Worm (Caenorhabditis elegans) whole organism, early embryonic: ENCODE results near the gene srv-27.

Source experiments
- F13C5.2 ChIP-seq: sonication (generic microtip); optimal IDR thresholded peaks from 2 replicates; lab custom pipeline; 2017; ENCODE audit warnings: mild to moderate bottlenecking, missing genetic modification characterization, inconsistent platforms, missing compliant biosample characterization
- ama-1 ChIP-seq: fragments of 150-350 bp; optimal IDR thresholded peaks from 2 replicates; lab custom pipeline; 2014
- ceh-13 ChIP-seq: fragments of 200-800 bp; sonication (Bioruptor generic); optimal IDR thresholded peaks from 2 replicates; lab custom pipeline; 2018; ENCODE audit warnings: mild to moderate bottlenecking, missing genetic modification characterization, missing compliant biosample characterization
- ceh-36 ChIP-seq: sonication (generic microtip); optimal IDR thresholded peaks from 2 replicates; lab custom pipeline; 2016; ENCODE audit warnings: missing genetic modification characterization, inconsistent platforms, missing compliant biosample characterization
- flt-1 ChIP-seq: fragments of 200-800 bp; sonication (Bioruptor generic); IDR thresholded peaks from 2 replicates; pipeline ENCODE4 v1.3.6; 2022; ENCODE audit warnings: missing genetic modification characterization, missing compliant biosample characterization
- hmbx-1 ChIP-seq: sonication (generic microtip); optimal IDR thresholded peaks from 2 replicates; lab custom pipeline; 2016; ENCODE audit warnings: mild to moderate bottlenecking, missing genetic modification characterization, missing compliant biosample characterization
- hmg-4 ChIP-seq: fragments of 200-800 bp; sonication (Bioruptor generic); optimal IDR thresholded peaks from 2 replicates; lab custom pipeline; 2018; ENCODE audit warnings: mild to moderate bottlenecking, missing genetic modification characterization, missing compliant biosample characterization
- hnd-1 ChIP-seq: sonication (generic microtip); optimal IDR thresholded peaks from 2 replicates; lab custom pipeline; 2016; ENCODE audit warnings: missing genetic modification characterization, missing compliant biosample characterization
- scrt-1 ChIP-seq: fragments of 200-800 bp; sonication (Bioruptor generic); IDR thresholded peaks from 2 replicates; pipeline ENCODE4 v1.3.6; 2022; ENCODE audit warnings: missing genetic modification characterization, missing compliant biosample characterization
- sea-1 ChIP-seq: fragments of 200-800 bp; sonication (Bioruptor generic); conservative IDR thresholded peaks from 2 replicates; pipeline ENCODE4 v1.3.6; 2022; ENCODE audit warnings: missing genetic modification characterization, missing compliant biosample characterization
- tbx-37 ChIP-seq: fragments of 200-800 bp; sonication (Bioruptor generic); conservative IDR thresholded peaks from 2 replicates; pipeline ENCODE4 v1.3.6; 2022; ENCODE audit warnings: missing genetic modification reagents, missing genetic modification characterization, missing compliant biosample characterization
- tra-4 ChIP-seq: sonication (generic microtip); optimal IDR thresholded peaks from 2 replicates; lab custom pipeline; 2017; ENCODE audit warnings: missing genetic modification characterization, missing compliant biosample characterization

DNA sequence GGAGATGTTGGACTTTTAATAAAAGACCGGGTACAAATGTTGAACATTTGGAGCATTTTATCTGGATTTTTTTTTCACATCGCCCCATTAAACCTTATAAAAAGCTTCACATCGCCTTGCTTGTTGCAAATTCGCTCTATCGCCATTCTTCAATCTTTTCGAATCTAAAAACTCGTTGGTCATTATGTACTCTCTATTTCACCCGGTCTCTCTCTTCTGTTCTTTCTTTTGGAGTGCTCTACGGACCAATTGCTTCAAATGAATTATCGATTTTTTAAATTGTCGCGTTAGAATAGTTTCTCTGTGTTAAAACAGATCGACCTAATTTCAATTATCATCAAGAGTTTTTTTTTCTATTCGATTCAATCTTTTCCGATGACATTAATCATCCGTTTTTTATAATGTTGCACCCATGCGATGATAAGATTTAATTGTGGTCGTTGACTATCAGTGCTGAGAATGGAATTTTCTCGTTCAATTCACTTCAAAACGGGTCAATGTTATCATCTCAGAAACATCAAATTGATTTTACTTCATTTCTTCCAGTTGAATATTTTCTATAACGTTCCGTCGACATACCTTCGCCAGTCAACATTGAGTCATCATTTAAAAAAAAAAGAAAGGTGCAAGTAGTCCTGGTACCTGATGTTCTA, 29.3 kb upstream of the srv-27 start:
- TF ChIP-seq ama-1 (lab: Kevin White, UChicago) (no peak), flt-1 (GFP tag; lab: Robert Waterston, UW) (no peak), tra-4 (tag; lab: Kevin White, UChicago) (no peak), hmg-4 (GFP tag; lab: Kevin White, UChicago) (no peak), ceh-36 (tag; lab: Kevin White, UChicago) (no peak), hmbx-1 (tag; lab: Kevin White, UChicago) (no peak), hnd-1 (tag; lab: Kevin White, UChicago) (no peak), sea-1 (GFP tag; lab: Robert Waterston, UW) (no peak), F13C5.2 (no peak), scrt-1 (no peak), ceh-13 (GFP tag; lab: Kevin White, UChicago) (no peak), tbx-37 (GFP tag; lab: Robert Waterston, UW) (no peak)
